Worm (Caenorhabditis elegans) whole organism, L3 larva: ENCODE measurements around the gene elt-3.
A peak's percentile ranks its signal among the peaks of the same experiment; 100 is the strongest.

Experiments
- R02D3.7 ChIP-seq: fragments of 150-350 bp; optimal IDR thresholded peaks from 2 replicates; lab custom pipeline; 2014; ENCODE audit warnings: missing biosample characterization, missing genetic modification characterization
- ZK546.5 ChIP-seq: sonication (generic microtip); optimal IDR thresholded peaks from 2 replicates; lab custom pipeline; 2017; ENCODE audit warnings: missing biosample characterization, missing genetic modification characterization
- aly-2 ChIP-seq: fragments of 150-350 bp; optimal IDR thresholded peaks from 2 replicates; lab custom pipeline; 2014; ENCODE audit warnings: missing biosample characterization, missing genetic modification characterization
- ama-1 ChIP-seq: fragments of 150-350 bp; optimal IDR thresholded peaks from 2 replicates; lab custom pipeline; 2018
- ceh-16 ChIP-seq: sonication (generic microtip); optimal IDR thresholded peaks from 2 replicates; lab custom pipeline; 2017; ENCODE audit warnings: missing biosample characterization, missing genetic modification characterization
- ceh-28 ChIP-seq: fragments of 150-350 bp; optimal IDR thresholded peaks from 2 replicates; lab custom pipeline; 2014; ENCODE audit warnings: missing biosample characterization, missing genetic modification reagents, missing genetic modification characterization
- ceh-82 ChIP-seq: fragments of 150-350 bp; optimal IDR thresholded peaks from 2 replicates; lab custom pipeline; 2014; ENCODE audit warnings: missing biosample characterization, missing genetic modification characterization
- ceh-9 ChIP-seq: sonication (generic microtip); optimal IDR thresholded peaks from 2 replicates; lab custom pipeline; 2018; ENCODE audit warnings: missing biosample characterization, missing genetic modification characterization
- egl-27 ChIP-seq: sonication (generic microtip); optimal IDR thresholded peaks from 4 replicates; lab custom pipeline; 2017; ENCODE audit warnings: missing biosample characterization, missing genetic modification reagents, missing genetic modification characterization
- egl-5 ChIP-seq: fragments of 150-350 bp; optimal IDR thresholded peaks from 2 replicates; lab custom pipeline; 2017; ENCODE audit warnings: missing biosample characterization, missing genetic modification reagents, missing genetic modification characterization, inconsistent platforms
- elt-1 ChIP-seq: fragments of 150-350 bp; optimal IDR thresholded peaks from 2 replicates; lab custom pipeline; 2014; ENCODE audit warnings: missing biosample characterization, missing genetic modification characterization
- elt-2 ChIP-seq: sonication (generic microtip); optimal IDR thresholded peaks from 2 replicates; lab custom pipeline; 2016; ENCODE audit warnings: missing genetic modification reagents, mild to moderate bottlenecking, missing genetic modification characterization, missing compliant biosample characterization
- elt-3 ChIP-seq, 3 experiments: fragments of 150-350 bp in 1 of 3; sonication (generic microtip) in 2 of 3; optimal IDR thresholded peaks; 2 replicates in 2 of 3; 4 replicates in 1 of 3; lab custom pipeline; 2014 to 2017; ENCODE audit warnings: missing biosample characterization in 3 of 3, missing genetic modification characterization in 3 of 3
- eor-1 ChIP-seq, 2 experiments: fragments of 150-350 bp; optimal IDR thresholded peaks; 2 replicates each; lab custom pipeline; 2014 to 2018; ENCODE audit warnings: missing biosample characterization in 2 of 2, missing genetic modification characterization in 2 of 2
- fkh-10 ChIP-seq: sonication (generic microtip); optimal IDR thresholded peaks from 2 replicates; lab custom pipeline; 2017; ENCODE audit warnings: missing biosample characterization, missing genetic modification reagents, missing genetic modification characterization
- fkh-2 ChIP-seq: fragments of 150-350 bp; optimal IDR thresholded peaks from 2 replicates; lab custom pipeline; 2014; ENCODE audit warnings: missing biosample characterization, missing genetic modification reagents, missing genetic modification characterization
- fos-1 ChIP-seq: fragments of 150-350 bp; optimal IDR thresholded peaks from 2 replicates; lab custom pipeline; 2014; ENCODE audit warnings: missing biosample characterization, missing genetic modification characterization
- hmg-11 ChIP-seq: sonication (generic microtip); optimal IDR thresholded peaks from 2 replicates; lab custom pipeline; 2016; ENCODE audit warnings: missing genetic modification characterization, missing compliant biosample characterization
- jun-1 ChIP-seq: fragments of 150-350 bp; optimal IDR thresholded peaks from 2 replicates; lab custom pipeline; 2014; ENCODE audit warnings: missing biosample characterization, missing genetic modification reagents, missing genetic modification characterization
- lin-39 ChIP-seq: fragments of 150-350 bp; optimal IDR thresholded peaks from 2 replicates; lab custom pipeline; 2018; ENCODE audit warnings: missing biosample characterization, missing genetic modification reagents, missing genetic modification characterization
- mdl-1 ChIP-seq: fragments of 150-350 bp; optimal IDR thresholded peaks from 2 replicates; lab custom pipeline; 2014; ENCODE audit warnings: missing biosample characterization, missing genetic modification characterization
- mml-1 ChIP-seq: fragments of 150-350 bp; sonication (generic microtip); optimal IDR thresholded peaks from 3 replicates; lab custom pipeline; 2014; ENCODE audit warnings: missing biosample characterization, missing genetic modification characterization
- nfya-1 ChIP-seq: sonication (generic microtip); optimal IDR thresholded peaks from 2 replicates; lab custom pipeline; 2017; ENCODE audit warnings: missing genetic modification characterization, mild to moderate bottlenecking, missing compliant biosample characterization, antibody characterized with exemption, moderate library complexity; ENCODE audit not compliant: insufficient read depth
- nhr-11 ChIP-seq: fragments of 150-350 bp; optimal IDR thresholded peaks from 2 replicates; lab custom pipeline; 2014; ENCODE audit warnings: missing biosample characterization, missing genetic modification characterization
- nhr-12 ChIP-seq: fragments of 150-350 bp; optimal IDR thresholded peaks from 2 replicates; lab custom pipeline; 2014; ENCODE audit warnings: missing biosample characterization, missing genetic modification characterization
- nhr-23 ChIP-seq: fragments of 150-350 bp; optimal IDR thresholded peaks from 2 replicates; lab custom pipeline; 2014; ENCODE audit warnings: missing biosample characterization, missing genetic modification reagents, missing genetic modification characterization
- nhr-237 ChIP-seq: fragments of 150-350 bp; optimal IDR thresholded peaks from 2 replicates; lab custom pipeline; 2014; ENCODE audit warnings: missing biosample characterization, missing genetic modification characterization
- nhr-25 ChIP-seq: sonication (generic microtip); optimal IDR thresholded peaks from 2 replicates; lab custom pipeline; 2017; ENCODE audit warnings: missing biosample characterization, missing genetic modification characterization
- nhr-28 ChIP-seq: fragments of 150-350 bp; optimal IDR thresholded peaks from 2 replicates; lab custom pipeline; 2014; ENCODE audit warnings: missing biosample characterization, missing genetic modification characterization
- nhr-67 ChIP-seq: fragments of 150-350 bp; optimal IDR thresholded peaks from 2 replicates; lab custom pipeline; 2014; ENCODE audit warnings: missing biosample characterization, missing genetic modification characterization
- nhr-76 ChIP-seq: fragments of 150-350 bp; sonication (generic microtip); optimal IDR thresholded peaks from 5 replicates; lab custom pipeline; 2014; ENCODE audit warnings: missing biosample characterization, missing genetic modification characterization
- nhr-77 ChIP-seq: fragments of 150-350 bp; optimal IDR thresholded peaks from 2 replicates; lab custom pipeline; 2014; ENCODE audit warnings: missing biosample characterization, missing genetic modification characterization
- pha-4 ChIP-seq: fragments of 150-350 bp; optimal IDR thresholded peaks from 2 replicates; lab custom pipeline; 2014; ENCODE audit warnings: missing biosample characterization, missing genetic modification reagents, missing genetic modification characterization
- pqm-1 ChIP-seq: fragments of 150-350 bp; optimal IDR thresholded peaks from 2 replicates; lab custom pipeline; 2017; ENCODE audit warnings: missing biosample characterization, missing genetic modification characterization, inconsistent platforms
- skn-1 ChIP-seq: fragments of 150-350 bp; optimal IDR thresholded peaks from 2 replicates; lab custom pipeline; 2014; ENCODE audit warnings: missing biosample characterization, missing genetic modification characterization
- snpc-4 ChIP-seq: fragments of 150-350 bp; optimal IDR thresholded peaks from 2 replicates; lab custom pipeline; 2014; ENCODE audit warnings: missing biosample characterization, missing genetic modification characterization
- unc-39 ChIP-seq: sonication (generic microtip); optimal IDR thresholded peaks from 4 replicates; lab custom pipeline; 2017; ENCODE audit warnings: missing biosample characterization, missing genetic modification characterization
- unc-62 ChIP-seq: fragments of 150-350 bp; sonication (generic microtip); optimal IDR thresholded peaks from 4 replicates; lab custom pipeline; 2014; ENCODE audit warnings: missing biosample characterization, missing genetic modification reagents, missing genetic modification characterization
- zag-1 ChIP-seq: fragments of 150-350 bp; optimal IDR thresholded peaks from 2 replicates; lab custom pipeline; 2014; ENCODE audit warnings: missing biosample characterization, missing genetic modification characterization
- ztf-11 ChIP-seq: fragments of 150-350 bp; optimal IDR thresholded peaks from 2 replicates; lab custom pipeline; 2014; ENCODE audit warnings: missing biosample characterization, missing genetic modification characterization
- ztf-4 ChIP-seq: fragments of 150-350 bp; optimal IDR thresholded peaks from 2 replicates; lab custom pipeline; 2014; ENCODE audit warnings: missing biosample characterization, missing genetic modification characterization

Gene elt-3

ce11 chrX:13946693-13947583 is 12.3 kb downstream of the elt-3 start:
- TF ChIP-seq snpc-4 (tag; lab: Kevin White, UChicago) (no peak), ama-1 (lab: Kevin White, UChicago) (no peak), nhr-67 (no peak), nhr-77 (tag; lab: Kevin White, UChicago) (no peak), pqm-1 (tag; lab: Kevin White, UChicago) (peak; percentile 44), elt-2 (tag; lab: Kevin White, UChicago) (peak; percentile 76), fkh-2 (tag; lab: Kevin White, UChicago) (no peak), ztf-4 (tag; lab: Kevin White, UChicago) (no peak), nhr-76 (tag; lab: Kevin White, UChicago) (no peak), elt-3 (tag; optimal IDR thresholded peaks at IDR 0.05; lab: Kevin White, UChicago) (no peak), ceh-16 (no peak), jun-1 (tag; lab: Kevin White, UChicago) (no peak), egl-27 (tag; lab: Kevin White, UChicago) (no peak), nhr-23 (tag; lab: Kevin White, UChicago) (no peak), eor-1 (tag; optimal IDR thresholded peaks at IDR 0.05; lab: Kevin White, UChicago) (no peak)

- TF ChIP-seq ztf-11 (no peak), ceh-28 (no peak), nhr-67 (no peak), skn-1 (tag; lab: Kevin White, UChicago) (no peak), jun-1 (tag; lab: Kevin White, UChicago) (no peak), nhr-12 (no peak), eor-1 (tag; optimal IDR thresholded peaks at IDR 0.05; lab: Kevin White, UChicago) (no peak), elt-2 (tag; lab: Kevin White, UChicago) (no peak), egl-5 (tag; lab: Kevin White, UChicago) (peak; percentile 51), mml-1 (tag; lab: Kevin White, UChicago) (no peak), nhr-237 (tag; lab: Kevin White, UChicago) (no peak), hmg-11 (tag; lab: Kevin White, UChicago) (peak; percentile 65), ama-1 (lab: Kevin White, UChicago) (no peak), ceh-9 (tag; lab: Kevin White, UChicago) (no peak), unc-62 (GFP tag; lab: Kevin White, UChicago) (no peak), ZK546.5 (tag; lab: Kevin White, UChicago) (no peak), zag-1 (no peak), fkh-2 (tag; lab: Kevin White, UChicago) (no peak), lin-39 (tag; lab: Kevin White, UChicago) (peak; percentile 53), snpc-4 (tag; lab: Kevin White, UChicago) (no peak), R02D3.7 (no peak), mdl-1 (tag; lab: Kevin White, UChicago) (no peak)
Observed at ce11 chrX:13948167-13948566, 13.5 kb downstream of the elt-3 start.

ce11 chrX:13948810-13949209 is 14.1 kb downstream of the elt-3 start, which contains the start of gene alg-1:
Gene alg-1, plus strand, starts transcription at chrX:13949110.
- TF ChIP-seq fkh-10, result no peak
- no peak for TF ChIP-seq fos-1
- no peak for TF ChIP-seq aly-2 (tag; lab: Kevin White, UChicago)
- TF ChIP-seq nhr-25 (tag; lab: Kevin White, UChicago), result no peak
- no peak for TF ChIP-seq eor-1 (tag; optimal IDR thresholded peaks at IDR 0.05; lab: Kevin White, UChicago)
- no peak for TF ChIP-seq mdl-1 (tag; lab: Kevin White, UChicago)
- TF ChIP-seq ceh-82 (tag; lab: Kevin White, UChicago), result no peak
- TF ChIP-seq, all 47 proteins: peak for 0

- TF ChIP-seq egl-27 (tag; lab: Kevin White, UChicago) (no peak), ceh-28 (peak; percentile 67), pqm-1 (tag; lab: Kevin White, UChicago) (peak; percentile 26), ceh-16 (no peak), ceh-9 (tag; lab: Kevin White, UChicago) (no peak), nhr-77 (tag; lab: Kevin White, UChicago) (no peak), nhr-28 (no peak), unc-39 (tag; lab: Kevin White, UChicago) (no peak), ceh-82 (tag; lab: Kevin White, UChicago) (no peak), nfya-1 (tag; lab: Kevin White, UChicago) (peak; percentile 44), mdl-1 (tag; lab: Kevin White, UChicago) (no peak), ZK546.5 (tag; lab: Kevin White, UChicago) (no peak), hmg-11 (tag; lab: Kevin White, UChicago) (peak; percentile 59), mml-1 (tag; lab: Kevin White, UChicago) (no peak), nhr-12 (no peak), nhr-76 (tag; lab: Kevin White, UChicago) (no peak), fkh-2 (tag; lab: Kevin White, UChicago) (no peak), pha-4 (tag; lab: Kevin White, UChicago) (peak; percentile 71), skn-1 (tag; lab: Kevin White, UChicago) (no peak), elt-1 (tag; lab: Kevin White, UChicago) (no peak), elt-3 (tag; optimal IDR thresholded peaks at IDR 0.05; lab: Kevin White, UChicago) (no peak), ama-1 (lab: Kevin White, UChicago) (no peak), zag-1 (no peak), nhr-11 (tag; lab: Kevin White, UChicago) (no peak), fkh-10 (no peak), elt-2 (tag; lab: Kevin White, UChicago) (peak; percentile 39), aly-2 (tag; lab: Kevin White, UChicago) (no peak), ztf-4 (tag; lab: Kevin White, UChicago) (no peak), ztf-11 (no peak)
Observed at ce11 chrX:13950620-13951152, 16.0 kb downstream of the elt-3 start.
